Worm (Caenorhabditis elegans): Measurements from ENCODE around the gene vang-1.

DNA sequence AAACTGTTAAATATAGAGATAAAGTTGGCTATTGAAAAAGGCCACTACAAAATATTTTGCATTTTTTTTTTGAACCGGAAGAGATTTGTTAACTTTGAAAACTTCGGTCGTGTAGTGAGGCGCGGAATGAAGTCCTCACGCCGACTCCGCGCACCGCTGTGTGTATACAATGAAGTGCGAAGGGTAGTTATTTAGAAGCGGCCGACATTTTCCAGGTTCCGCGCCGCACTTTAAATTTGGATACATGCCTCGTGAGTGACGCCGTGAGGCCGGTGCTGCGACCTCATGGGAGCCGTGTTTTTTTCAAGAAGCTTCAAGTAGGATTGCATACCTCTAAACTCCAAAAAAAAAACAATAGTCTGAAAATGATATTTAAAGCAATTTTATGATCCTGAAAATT lies 6.2 kb downstream of the vang-1 start:
- TF ChIP-seq tbx-2 (tag; optimal IDR thresholded peaks at IDR 0.05) = no peak
- no peak for TF ChIP-seq unc-62 (GFP tag; optimal IDR thresholded peaks at IDR 0.05)
- TF ChIP-seq ztf-11 (tag; optimal IDR thresholded peaks at IDR 0.05) = no peak
- TF ChIP-seq R02D3.7 (tag; optimal IDR thresholded peaks at IDR 0.05) = no peak
